Worm (Caenorhabditis elegans) whole organism, L4 larva: Measurements from ENCODE around the gene C36B7.5.

Source experiments
- F37D6.2 ChIP-seq: sonication (generic microtip); optimal IDR thresholded peaks from 2 replicates; lab custom pipeline; 2016; ENCODE audit warnings: mild to moderate bottlenecking, missing genetic modification characterization, missing compliant biosample characterization
- F44E2.7 ChIP-seq: fragments of 200-800 bp; sonication (Bioruptor generic); IDR thresholded peaks from 2 replicates; pipeline ENCODE4 v2.1.2; 2022; ENCODE audit warnings: missing genetic modification characterization, missing compliant biosample characterization
- T20F7.1 ChIP-seq: fragments of 200-800 bp; sonication (Bioruptor generic); optimal IDR thresholded peaks from 2 replicates; lab custom pipeline; 2018; ENCODE audit warnings: mild to moderate bottlenecking, missing genetic modification characterization, missing compliant biosample characterization
- T26A8.4 ChIP-seq: fragments of 200-800 bp; sonication (Bioruptor generic); IDR thresholded peaks from 2 replicates; pipeline ENCODE4 v1.3.6; 2022; ENCODE audit warnings: missing genetic modification characterization, missing compliant biosample characterization
- Y105C5A.15 ChIP-seq: fragments of 200-800 bp; sonication (Bioruptor generic); IDR thresholded peaks from 2 replicates; pipeline ENCODE4 v1.3.6; 2022; ENCODE audit warnings: missing genetic modification characterization, missing compliant biosample characterization
- Y48G9A.11 ChIP-seq: fragments of 200-800 bp; sonication (Bioruptor generic); IDR thresholded peaks from 2 replicates; pipeline ENCODE4 v1.3.6; 2022; ENCODE audit warnings: missing genetic modification reagents, missing genetic modification characterization, missing compliant biosample characterization
- ZK546.5 ChIP-seq, 2 experiments: sonication (generic microtip); optimal IDR thresholded peaks; 2 replicates each; lab custom pipeline; 2017; ENCODE audit warnings: missing biosample characterization in 2 of 2, missing genetic modification characterization in 2 of 2
- aha-1 ChIP-seq: fragments of 150-350 bp; peaks from one replicate; lab custom pipeline; 2014; ENCODE audit warnings: missing biosample characterization, missing genetic modification characterization
- arid-1 ChIP-seq: fragments of 200-800 bp; sonication (Bioruptor generic); conservative IDR thresholded peaks from 2 replicates; pipeline ENCODE4 v1.3.6; 2022; ENCODE audit warnings: missing genetic modification reagents, missing genetic modification characterization, missing compliant biosample characterization
- ceh-20 ChIP-seq: fragments of 200-800 bp; sonication (Bioruptor generic); IDR thresholded peaks from 2 replicates; pipeline ENCODE4 v1.3.6; 2022; ENCODE audit warnings: missing genetic modification reagents, missing genetic modification characterization, missing compliant biosample characterization
- ceh-28 ChIP-seq: fragments of 150-350 bp; optimal IDR thresholded peaks from 2 replicates; lab custom pipeline; 2014; ENCODE audit warnings: missing biosample characterization, missing genetic modification reagents, missing genetic modification characterization
- ceh-44 ChIP-seq: fragments of 200-800 bp; sonication (Bioruptor generic); IDR thresholded peaks from 2 replicates; pipeline ENCODE4 v1.3.6; 2022; ENCODE audit warnings: missing genetic modification reagents, missing genetic modification characterization, missing compliant biosample characterization
- ces-1 ChIP-seq: fragments of 150-350 bp; sonication (generic microtip); optimal IDR thresholded peaks from 4 replicates; lab custom pipeline; 2014; ENCODE audit warnings: missing biosample characterization, missing genetic modification reagents, missing genetic modification characterization
- daf-19 ChIP-seq: fragments of 200-800 bp; sonication (Bioruptor generic); conservative IDR thresholded peaks from 2 replicates; pipeline ENCODE4 v1.3.6; 2022; ENCODE audit warnings: missing genetic modification characterization, missing compliant biosample characterization
- dpl-1 ChIP-seq: fragments of 150-350 bp; optimal IDR thresholded peaks from 2 replicates; lab custom pipeline; 2014; ENCODE audit warnings: missing biosample characterization, missing genetic modification reagents, missing genetic modification characterization
- duxl-1 ChIP-seq: sonication (generic microtip); optimal IDR thresholded peaks from 2 replicates; lab custom pipeline; 2016; ENCODE audit warnings: mild to moderate bottlenecking, missing genetic modification characterization, moderate library complexity, missing compliant biosample characterization; ENCODE audit not compliant: poor library complexity
- fos-1 ChIP-seq: fragments of 150-350 bp; optimal IDR thresholded peaks from 2 replicates; lab custom pipeline; 2014; ENCODE audit warnings: missing biosample characterization, missing genetic modification characterization
- gei-8 ChIP-seq: fragments of 200-800 bp; sonication (Bioruptor generic); optimal IDR thresholded peaks from 2 replicates; lab custom pipeline; 2018; ENCODE audit warnings: mild to moderate bottlenecking, missing genetic modification characterization, missing compliant biosample characterization
- hlh-11 ChIP-seq: fragments of 200-800 bp; sonication (Bioruptor generic); optimal IDR thresholded peaks from 2 replicates; lab custom pipeline; 2018; ENCODE audit warnings: mild to moderate bottlenecking, missing genetic modification characterization, missing compliant biosample characterization
- hmg-1.1 ChIP-seq: fragments of 200-800 bp; sonication (Bioruptor generic); IDR thresholded peaks from 2 replicates; pipeline ENCODE4 v1.3.6; 2022; ENCODE audit warnings: missing genetic modification reagents, missing genetic modification characterization, missing compliant biosample characterization
- lim-7 ChIP-seq: fragments of 200-800 bp; sonication (Bioruptor generic); IDR thresholded peaks from 2 replicates; pipeline ENCODE4 v1.3.6; 2022; ENCODE audit warnings: missing genetic modification characterization, missing compliant biosample characterization
- lin-1 ChIP-seq: fragments of 200-800 bp; sonication (Bioruptor generic); IDR thresholded peaks from 2 replicates; pipeline ENCODE4 v1.3.6; 2022; ENCODE audit warnings: missing genetic modification reagents, missing genetic modification characterization, missing compliant biosample characterization
- lin-13 ChIP-seq: fragments of 150-350 bp; optimal IDR thresholded peaks from 2 replicates; lab custom pipeline; 2014; ENCODE audit warnings: missing biosample characterization, missing genetic modification reagents, missing genetic modification characterization
- lin-39 ChIP-seq: fragments of 150-350 bp; optimal IDR thresholded peaks from 2 replicates; lab custom pipeline; 2014; ENCODE audit warnings: missing biosample characterization, missing genetic modification reagents, missing genetic modification characterization
- lir-3 ChIP-seq: sonication (generic microtip); optimal IDR thresholded peaks from 2 replicates; lab custom pipeline; 2016; ENCODE audit warnings: mild to moderate bottlenecking, missing genetic modification characterization, missing compliant biosample characterization
- mdt-29 ChIP-seq: fragments of 200-800 bp; sonication (Bioruptor generic); IDR thresholded peaks from 2 replicates; pipeline ENCODE4 v1.3.6; 2022; ENCODE audit warnings: missing genetic modification reagents, missing genetic modification characterization, missing compliant biosample characterization
- mep-1 ChIP-seq: fragments of 150-350 bp; sonication (generic microtip); optimal IDR thresholded peaks from 3 replicates; lab custom pipeline; 2014; ENCODE audit warnings: missing biosample characterization, missing genetic modification characterization
- mes-2 ChIP-seq: sonication (generic microtip); optimal IDR thresholded peaks from 2 replicates; lab custom pipeline; 2016; ENCODE audit warnings: missing genotype, mild to moderate bottlenecking, missing genetic modification characterization, missing compliant biosample characterization; ENCODE audit not compliant: poor library complexity, severe bottlenecking
- mxl-2 ChIP-seq: fragments of 200-800 bp; sonication (Bioruptor generic); conservative IDR thresholded peaks from 2 replicates; pipeline ENCODE4 v1.3.6; 2022; ENCODE audit warnings: missing genetic modification reagents, missing genetic modification characterization, missing compliant biosample characterization
- nhr-102 ChIP-seq: sonication (generic microtip); optimal IDR thresholded peaks from 2 replicates; lab custom pipeline; 2016; ENCODE audit warnings: mild to moderate bottlenecking, missing genetic modification characterization, moderate library complexity, missing compliant biosample characterization
- nhr-111 ChIP-seq: fragments of 200-800 bp; sonication (Bioruptor generic); optimal IDR thresholded peaks from 2 replicates; lab custom pipeline; 2018; ENCODE audit warnings: mild to moderate bottlenecking, missing genetic modification characterization, missing compliant biosample characterization
- nhr-25 ChIP-seq: sonication (generic microtip); optimal IDR thresholded peaks from 2 replicates; lab custom pipeline; 2017; ENCODE audit warnings: missing genetic modification characterization, mild to moderate bottlenecking, missing compliant biosample characterization, antibody characterized with exemption, moderate library complexity, borderline replicate concordance; ENCODE audit not compliant: insufficient read depth
- nhr-41 ChIP-seq: fragments of 200-800 bp; sonication (Bioruptor generic); IDR thresholded peaks from 2 replicates; pipeline ENCODE4 v1.3.6; 2022; ENCODE audit warnings: missing genetic modification reagents, missing genetic modification characterization, missing compliant biosample characterization
- nhr-42 ChIP-seq: fragments of 200-800 bp; sonication (Bioruptor generic); IDR thresholded peaks from 2 replicates; pipeline ENCODE4 v1.3.6; 2022; ENCODE audit warnings: missing genetic modification characterization, missing compliant biosample characterization
- nhr-77 ChIP-seq: fragments of 150-350 bp; optimal IDR thresholded peaks from 2 replicates; lab custom pipeline; 2014; ENCODE audit warnings: missing biosample characterization, missing genetic modification characterization
- sdz-12 ChIP-seq: fragments of 200-800 bp; sonication (Bioruptor generic); optimal IDR thresholded peaks from 2 replicates; lab custom pipeline; 2018; ENCODE audit warnings: mild to moderate bottlenecking, missing genetic modification characterization, missing compliant biosample characterization
- set-16 ChIP-seq: fragments of 200-800 bp; sonication (Bioruptor generic); IDR thresholded peaks from 2 replicates; pipeline ENCODE4 v1.3.6; 2022; ENCODE audit warnings: missing genetic modification reagents, missing genetic modification characterization, missing compliant biosample characterization
- snpc-4 ChIP-seq: fragments of 150-350 bp; optimal IDR thresholded peaks from 2 replicates; lab custom pipeline; 2014; ENCODE audit warnings: missing biosample characterization, missing genetic modification characterization
- spr-1 ChIP-seq: sonication (generic microtip); optimal IDR thresholded peaks from 2 replicates; lab custom pipeline; 2016; ENCODE audit warnings: mild to moderate bottlenecking, missing genetic modification characterization, missing compliant biosample characterization
- spr-3 ChIP-seq: fragments of 200-800 bp; sonication (Bioruptor generic); optimal IDR thresholded peaks from 2 replicates; lab custom pipeline; 2018; ENCODE audit warnings: mild to moderate bottlenecking, missing genetic modification characterization, missing compliant biosample characterization
- tag-97 ChIP-seq: fragments of 200-800 bp; sonication (Bioruptor generic); IDR thresholded peaks from 2 replicates; pipeline ENCODE4 v1.3.6; 2022; ENCODE audit warnings: missing genetic modification characterization, missing compliant biosample characterization
- unc-130 ChIP-seq: sonication (generic microtip); optimal IDR thresholded peaks from 2 replicates; lab custom pipeline; 2016; ENCODE audit warnings: missing genetic modification reagents, missing genetic modification characterization, missing compliant biosample characterization
- unc-62 ChIP-seq, 3 experiments: fragments of 150-350 bp in 1 of 3; sonication (generic microtip); optimal IDR thresholded peaks in 2 of 3; peaks in 1 of 3; 1 replicate in 1 of 3; 2 replicates in 2 of 3; lab custom pipeline; 2014 to 2017; ENCODE audit warnings: missing biosample characterization in 3 of 3, missing genetic modification characterization in 3 of 3, missing genetic modification reagents in 3 of 3, missing genotype in 1 of 3

Gene C36B7.5

ce11 chrX:7068400-7068799 lies 27.8 kb downstream of the C36B7.5 start, which contains the start of gene pdi-6 (continued):
- TF ChIP-seq ces-1 (GFP tag; lab: Kevin White, UChicago) (no peak), gei-8 (GFP tag; lab: Kevin White, UChicago) (no peak), unc-130 (GFP tag; lab: Kevin White, UChicago) (peak; percentile 18), lin-39 (no peak), Y48G9A.11 (GFP tag; lab: Robert Waterston, UW) (no peak), hmg-1.1 (peak; percentile 87), nhr-42 (GFP tag; lab: Robert Waterston, UW) (0 out of 2 replicates have a peak, but pooled peaks have one; percentile 68), Y105C5A.15 (GFP tag; lab: Robert Waterston, UW) (no peak), lin-13 (peak; percentile 94), ZK546.5 (tag; optimal IDR thresholded peaks at IDR 0.05; lab: Kevin White, UChicago) (no peak), nhr-102 (tag; lab: Kevin White, UChicago) (no peak), nhr-77 (tag; lab: Kevin White, UChicago) (peak; percentile 75), unc-62 (GFP tag; optimal IDR thresholded peaks at IDR 0.05 in 1 of 2; lab: Kevin White, UChicago) (no peak), unc-62 (tag; optimal IDR thresholded peaks at IDR 0.05; lab: Kevin White, UChicago) (no peak), nhr-25 (tag; lab: Kevin White, UChicago) (peak; percentile 73), ceh-20 (peak; percentile 83), dpl-1 (GFP tag; lab: Kevin White, UChicago) (peak; percentile 82), sdz-12 (GFP tag; lab: Kevin White, UChicago) (no peak), ceh-28 (tag; lab: Kevin White, UChicago) (no peak), arid-1 (peak; percentile 37; the same call in 1 of the 2 replicates), lin-1 (GFP tag; lab: Robert Waterston, UW) (peak; percentile 46; the same call in 1 of the 2 replicates), spr-3 (no peak), hlh-11 (tag; lab: Kevin White, UChicago) (peak; percentile 94), F44E2.7 (GFP tag; lab: Robert Waterston, UW) (no peak), snpc-4 (tag; lab: Kevin White, UChicago) (no peak), mxl-2 (GFP tag; lab: Robert Waterston, UW) (0 out of 2 replicates have a peak, but pooled peaks have one; percentile 39), mep-1 (tag; lab: Kevin White, UChicago) (peak; percentile 95), tag-97 (no peak), lir-3 (tag; lab: Kevin White, UChicago) (no peak), T20F7.1 (GFP tag; lab: Kevin White, UChicago) (peak; percentile 84), nhr-41 (GFP tag; lab: Robert Waterston, UW) (peak; percentile 36; the same call in 1 of the 2 replicates), duxl-1 (tag; lab: Kevin White, UChicago) (peak; percentile 49)

ce11 chrX:7067250-7067958 lies 28.8 kb downstream of the C36B7.5 start:
- TF ChIP-seq T26A8.4 (GFP tag; lab: Robert Waterston, UW) (no peak), mes-2 (tag; lab: Kevin White, UChicago) (peak; percentile 0), F37D6.2 (tag; lab: Kevin White, UChicago) (no peak), mdt-29 (GFP tag; lab: Robert Waterston, UW) (no peak), spr-1 (no peak), T20F7.1 (GFP tag; lab: Kevin White, UChicago) (no peak), set-16 (GFP tag; lab: Robert Waterston, UW) (peak; percentile 55; the same call in 1 of the 2 replicates), spr-3 (no peak), ceh-44 (no peak), daf-19 (GFP tag; lab: Robert Waterston, UW) (no peak), hlh-11 (tag; lab: Kevin White, UChicago) (no peak), fos-1 (tag; lab: Kevin White, UChicago) (no peak), nhr-111 (GFP tag; lab: Kevin White, UChicago) (no peak), nhr-102 (tag; lab: Kevin White, UChicago) (no peak), aha-1 (tag; lab: Kevin White, UChicago) (peak; percentile 13), lim-7 (GFP tag; lab: Robert Waterston, UW) (no peak)
- TF ChIP-seq, all 104 proteins: peak for 3
